Worm (Caenorhabditis elegans): ENCODE results near the gene ubh-4.

ce11 chrII:8016761-8017160 is 22.6 kb downstream of the ubh-4 start:
- TF ChIP-seq dmd-4 (tag; optimal IDR thresholded peaks at IDR 0.05; ENCODE audit: borderline replicate concordance) (no peak), dve-1 (tag; optimal IDR thresholded peaks at IDR 0.05) (no peak), fkh-6 (tag; optimal IDR thresholded peaks at IDR 0.05) (no peak), ceh-31 (tag; optimal IDR thresholded peaks at IDR 0.05) (no peak), K09A11.1 (tag; optimal IDR thresholded peaks at IDR 0.05; ENCODE audit: insufficient read depth) (no peak), pqm-1 (tag; optimal IDR thresholded peaks at IDR 0.05) (no peak), ceh-2 (tag; optimal IDR thresholded peaks at IDR 0.05) (no peak), pha-2 (tag; optimal IDR thresholded peaks at IDR 0.05) (no peak), hlh-30 (tag; optimal IDR thresholded peaks at IDR 0.05; ENCODE audit: insufficient read depth) (peak; percentile 78), unc-55 (GFP tag; optimal IDR thresholded peaks at IDR 0.05) (no peak), ceh-18 (tag; optimal IDR thresholded peaks at IDR 0.05) (no peak)

All from whole organism, late embryonic.